Worm (Caenorhabditis elegans) whole organism, mixed stage, embryonic: ENCODE results near the gene catp-2.

Experiments used
- bed-3 ChIP-seq: fragments of 200-800 bp; sonication (Bioruptor generic); optimal IDR thresholded peaks from 3 replicates; lab custom pipeline; 2018; ENCODE audit warnings: mild to moderate bottlenecking, missing genetic modification characterization, moderate library complexity, missing compliant biosample characterization
- blmp-1 ChIP-seq: fragments of 150-350 bp; optimal IDR thresholded peaks from 2 replicates; lab custom pipeline; 2014; ENCODE audit warnings: missing biosample characterization, missing genetic modification characterization
- ceh-39 ChIP-seq: fragments of 150-350 bp; optimal IDR thresholded peaks from 2 replicates; lab custom pipeline; 2014; ENCODE audit warnings: missing biosample characterization, missing genetic modification characterization
- ceh-43 ChIP-seq: fragments of 200-800 bp; sonication (Bioruptor generic); optimal IDR thresholded peaks from 2 replicates; lab custom pipeline; 2018; ENCODE audit warnings: mild to moderate bottlenecking, missing genetic modification characterization, moderate library complexity, missing compliant biosample characterization
- ceh-83 ChIP-seq: fragments of 200-800 bp; sonication (Bioruptor generic); optimal IDR thresholded peaks from 2 replicates; lab custom pipeline; 2018; ENCODE audit warnings: mild to moderate bottlenecking, missing genetic modification characterization, missing compliant biosample characterization
- ces-1 ChIP-seq: fragments of 150-350 bp; optimal IDR thresholded peaks from 2 replicates; lab custom pipeline; 2014; ENCODE audit warnings: missing biosample characterization, missing genetic modification reagents, missing genetic modification characterization
- cnd-1 ChIP-seq: fragments of 200-800 bp; sonication (Bioruptor generic); optimal IDR thresholded peaks from 2 replicates; lab custom pipeline; 2018; ENCODE audit warnings: mild to moderate bottlenecking, missing genetic modification characterization, missing compliant biosample characterization
- drap-1 ChIP-seq: fragments of 200-800 bp; sonication (Bioruptor generic); optimal IDR thresholded peaks from 3 replicates; lab custom pipeline; 2018; ENCODE audit warnings: mild to moderate bottlenecking, missing genetic modification characterization, missing compliant biosample characterization
- elt-1 ChIP-seq: sonication (generic microtip); optimal IDR thresholded peaks from 2 replicates; lab custom pipeline; 2017; ENCODE audit warnings: missing genetic modification characterization, mild to moderate bottlenecking, missing compliant biosample characterization, antibody characterized with exemption, moderate library complexity, borderline replicate concordance; ENCODE audit not compliant: insufficient read depth
- elt-3 ChIP-seq: fragments of 150-350 bp; optimal IDR thresholded peaks from 2 replicates; lab custom pipeline; 2014; ENCODE audit warnings: missing biosample characterization, missing genetic modification characterization
- flh-1 ChIP-seq: fragments of 200-800 bp; sonication (Bioruptor generic); optimal IDR thresholded peaks from 2 replicates; lab custom pipeline; 2018; ENCODE audit warnings: mild to moderate bottlenecking, missing genetic modification characterization, moderate library complexity, missing compliant biosample characterization
- hlh-1 ChIP-seq: fragments of 150-350 bp; optimal IDR thresholded peaks from 2 replicates; lab custom pipeline; 2014; ENCODE audit warnings: missing biosample characterization, missing genetic modification reagents, missing genetic modification characterization
- lin-13 ChIP-seq: fragments of 150-350 bp; optimal IDR thresholded peaks from 2 replicates; lab custom pipeline; 2014; ENCODE audit warnings: missing biosample characterization, missing genetic modification characterization
- lin-32 ChIP-seq: fragments of 200-800 bp; sonication (Bioruptor generic); optimal IDR thresholded peaks from 2 replicates; lab custom pipeline; 2018; ENCODE audit warnings: mild to moderate bottlenecking, missing genetic modification characterization, missing compliant biosample characterization
- lsy-2 ChIP-seq: fragments of 150-350 bp; optimal IDR thresholded peaks from 2 replicates; lab custom pipeline; 2014; ENCODE audit warnings: missing biosample characterization, missing genetic modification characterization
- mab-5 ChIP-seq: fragments of 150-350 bp; optimal IDR thresholded peaks from 2 replicates; lab custom pipeline; 2014; ENCODE audit warnings: missing biosample characterization, missing genetic modification characterization
- mep-1 ChIP-seq: fragments of 150-350 bp; optimal IDR thresholded peaks from 2 replicates; lab custom pipeline; 2017; ENCODE audit warnings: missing biosample characterization, missing genetic modification reagents, missing genetic modification characterization, inconsistent platforms
- mls-2 ChIP-seq: sonication (generic microtip); optimal IDR thresholded peaks from 2 replicates; lab custom pipeline; 2016; ENCODE audit warnings: mild to moderate bottlenecking, missing genetic modification characterization, moderate library complexity, missing compliant biosample characterization
- nhr-12 ChIP-seq: fragments of 150-350 bp; optimal IDR thresholded peaks from 2 replicates; lab custom pipeline; 2014; ENCODE audit warnings: missing biosample characterization, missing genetic modification characterization
- nhr-2 ChIP-seq: fragments of 150-350 bp; optimal IDR thresholded peaks from 2 replicates; lab custom pipeline; 2014; ENCODE audit warnings: missing biosample characterization, missing genetic modification characterization
- nhr-237 ChIP-seq: fragments of 150-350 bp; optimal IDR thresholded peaks from 2 replicates; lab custom pipeline; 2014; ENCODE audit warnings: missing biosample characterization, missing genetic modification characterization
- nhr-28 ChIP-seq: fragments of 150-350 bp; optimal IDR thresholded peaks from 2 replicates; lab custom pipeline; 2014; ENCODE audit warnings: missing biosample characterization, missing genetic modification characterization
- pha-4 ChIP-seq: fragments of 150-350 bp; optimal IDR thresholded peaks from 2 replicates; lab custom pipeline; 2018; ENCODE audit warnings: missing biosample characterization, missing genetic modification reagents, missing genetic modification characterization
- sem-2 ChIP-seq: fragments of 200-800 bp; sonication (Bioruptor generic); optimal IDR thresholded peaks from 2 replicates; lab custom pipeline; 2018; ENCODE audit warnings: mild to moderate bottlenecking, missing genetic modification characterization, missing compliant biosample characterization
- snpc-4 ChIP-seq: fragments of 150-350 bp; optimal IDR thresholded peaks from 2 replicates; lab custom pipeline; 2014; ENCODE audit warnings: missing biosample characterization, missing genetic modification characterization
- sptf-1 ChIP-seq: sonication (generic microtip); optimal IDR thresholded peaks from 2 replicates; lab custom pipeline; 2017; ENCODE audit warnings: mild to moderate bottlenecking, missing genetic modification characterization, moderate library complexity, missing compliant biosample characterization
- tbx-8 ChIP-seq: fragments of 200-800 bp; sonication (Bioruptor generic); optimal IDR thresholded peaks from 2 replicates; lab custom pipeline; 2018; ENCODE audit warnings: mild to moderate bottlenecking, missing genetic modification characterization, moderate library complexity, missing compliant biosample characterization
- unc-120 ChIP-seq: sonication (generic microtip); optimal IDR thresholded peaks from 2 replicates; lab custom pipeline; 2017; ENCODE audit warnings: missing genetic modification characterization, missing compliant biosample characterization; ENCODE audit not compliant: poor library complexity, severe bottlenecking
- unc-39 ChIP-seq: fragments of 150-350 bp; optimal IDR thresholded peaks from 2 replicates; lab custom pipeline; 2014; ENCODE audit warnings: missing biosample characterization, missing genetic modification characterization
- unc-62 ChIP-seq: fragments of 150-350 bp; optimal IDR thresholded peaks from 2 replicates; lab custom pipeline; 2014; ENCODE audit warnings: missing biosample characterization, missing genetic modification reagents, missing genetic modification characterization
- zip-8 ChIP-seq: fragments of 150-350 bp; optimal IDR thresholded peaks from 2 replicates; lab custom pipeline; 2014; ENCODE audit warnings: missing biosample characterization, missing genetic modification characterization
- ztf-11 ChIP-seq: fragments of 150-350 bp; optimal IDR thresholded peaks from 2 replicates; lab custom pipeline; 2014; ENCODE audit warnings: missing biosample characterization, missing genetic modification characterization

catp-2 gene

DNA sequence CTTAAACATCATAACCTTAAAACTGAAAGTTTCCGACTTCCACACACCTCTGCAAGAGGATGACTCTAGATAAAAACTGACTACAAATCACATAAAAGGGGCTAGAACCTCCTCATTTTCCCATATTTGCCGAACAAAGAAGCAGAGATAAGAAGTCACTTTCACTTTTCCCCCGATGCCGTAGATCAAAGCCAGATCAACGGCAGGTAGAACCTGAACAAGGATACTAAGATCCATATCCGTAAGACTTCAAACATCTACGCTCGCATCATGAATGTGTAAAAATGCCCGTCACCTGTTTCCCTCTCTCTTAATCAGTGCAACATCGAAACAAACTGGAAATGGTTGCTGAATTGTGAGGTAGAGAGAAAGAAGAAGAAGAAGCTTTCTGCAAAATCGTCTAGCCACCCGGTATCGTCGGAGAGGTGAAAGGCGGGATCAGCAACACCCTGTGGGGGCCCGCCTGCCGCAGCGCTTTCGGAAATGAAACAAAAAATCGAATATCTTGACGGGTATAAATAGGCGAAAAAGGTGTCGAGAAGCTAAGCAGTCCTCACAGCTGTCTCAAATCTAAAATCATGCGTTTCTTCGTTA lies 15.7 kb upstream of the catp-2 start, which contains the start of gene C02E7.6:
TSS of gene C02E7.6 (plus strand) at position 544 of the 594 bp plus-strand sequence.
- TF ChIP-seq lin-13 (tag; lab: Kevin White, UChicago) (no peak), ces-1 (GFP tag; lab: Kevin White, UChicago) (no peak), mep-1 (tag; lab: Kevin White, UChicago) (no peak), bed-3 (GFP tag; lab: Kevin White, UChicago) (no peak), lsy-2 (tag; lab: Kevin White, UChicago) (no peak), unc-39 (tag; lab: Kevin White, UChicago) (no peak), ceh-83 (GFP tag; lab: Kevin White, UChicago) (no peak), unc-62 (peak; percentile 16), sptf-1 (tag; lab: Kevin White, UChicago) (no peak), hlh-1 (tag; lab: Kevin White, UChicago) (no peak), mab-5 (tag; lab: Kevin White, UChicago) (no peak), nhr-28 (tag; lab: Kevin White, UChicago) (no peak), nhr-237 (tag; lab: Kevin White, UChicago) (peak; percentile 14), blmp-1 (tag; lab: Kevin White, UChicago) (peak; percentile 67), flh-1 (GFP tag; lab: Kevin White, UChicago) (no peak), ztf-11 (tag; lab: Kevin White, UChicago) (no peak), snpc-4 (no peak), drap-1 (GFP tag; lab: Kevin White, UChicago) (no peak), elt-1 (tag; lab: Kevin White, UChicago) (peak; percentile 90), cnd-1 (no peak), ceh-39 (tag; lab: Kevin White, UChicago) (no peak), lin-32 (GFP tag; lab: Kevin White, UChicago) (no peak), zip-8 (tag; lab: Kevin White, UChicago) (no peak)

DNA sequence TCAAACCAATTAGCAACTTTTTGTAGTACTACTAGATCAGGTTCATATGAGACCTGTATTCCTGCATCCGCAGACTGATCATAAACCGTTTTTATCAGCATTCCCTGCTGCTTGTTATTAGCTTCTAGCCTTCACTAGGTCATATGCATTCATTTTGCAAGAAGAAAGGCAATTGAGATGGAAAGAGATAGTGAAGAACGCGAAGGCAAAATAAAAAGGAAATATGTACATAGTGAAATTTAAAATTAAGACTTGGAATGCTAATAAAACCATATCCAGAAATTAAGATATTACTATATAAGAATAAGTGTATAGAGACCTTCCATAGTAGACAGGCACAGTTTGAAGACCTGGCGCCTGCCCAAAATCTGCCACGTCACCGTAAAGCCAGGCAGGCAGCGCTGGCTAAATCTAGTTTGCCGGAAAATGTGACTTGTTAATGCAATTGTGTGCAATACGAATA lies 13.8 kb upstream of the catp-2 start, which contains the start of the genes C02E7.8 and srh-23:
TSS of gene C02E7.8 (minus strand) at position 101 of the 463 bp plus-strand sequence.
TSS of gene srh-23 (plus strand) at position 413 of the 463 bp plus-strand sequence.
- TF ChIP-seq nhr-2 (tag; lab: Kevin White, UChicago) (no peak), unc-62 (no peak), ceh-83 (GFP tag; lab: Kevin White, UChicago) (no peak), elt-3 (tag; lab: Kevin White, UChicago) (no peak), mab-5 (tag; lab: Kevin White, UChicago) (no peak), blmp-1 (tag; lab: Kevin White, UChicago) (no peak), tbx-8 (GFP tag; lab: Kevin White, UChicago) (no peak), lsy-2 (tag; lab: Kevin White, UChicago) (no peak), bed-3 (GFP tag; lab: Kevin White, UChicago) (no peak), ceh-43 (GFP tag; lab: Kevin White, UChicago) (no peak), unc-39 (tag; lab: Kevin White, UChicago) (no peak), nhr-12 (tag; lab: Kevin White, UChicago) (no peak), zip-8 (tag; lab: Kevin White, UChicago) (no peak), cnd-1 (no peak), ces-1 (GFP tag; lab: Kevin White, UChicago) (no peak), pha-4 (tag; lab: Kevin White, UChicago) (no peak)

- no peak for TF ChIP-seq mls-2 (tag; lab: Kevin White, UChicago)
- no peak for TF ChIP-seq pha-4 (tag; lab: Kevin White, UChicago)
- TF ChIP-seq elt-3 (tag; lab: Kevin White, UChicago), result no peak
- TF ChIP-seq lsy-2 (tag; lab: Kevin White, UChicago), result no peak
- TF ChIP-seq elt-1 (tag; lab: Kevin White, UChicago), result no peak
- TF ChIP-seq sem-2, result no peak
- TF ChIP-seq cnd-1, result no peak
- TF ChIP-seq snpc-4, result no peak
- TF ChIP-seq nhr-237 (tag; lab: Kevin White, UChicago), result no peak
- TF ChIP-seq drap-1 (GFP tag; lab: Kevin White, UChicago), result no peak
- TF ChIP-seq unc-120, result no peak
- no peak for TF ChIP-seq ceh-83 (GFP tag; lab: Kevin White, UChicago)
- no peak for TF ChIP-seq unc-62
Observed at ce11 chrV:4922024-4922423, 12.5 kb upstream of the catp-2 start, which contains the start of gene srh-22. srh-22 (plus strand) TSS chrV:4922324.
